Worm (Caenorhabditis elegans): ENCODE measurements around the gene unc-6.

The unc-6 gene

ce11 chrX:6905581-6905980 lies 16.1 kb downstream of the unc-6 start:
- TF ChIP-seq R02D3.7 (tag; optimal IDR thresholded peaks at IDR 0.05) (no peak), crh-2 (tag; optimal IDR thresholded peaks at IDR 0.05) (peak; percentile 65), nhr-129 (tag; optimal IDR thresholded peaks at IDR 0.05) (peak; percentile 84), F13H6.1 (tag; optimal IDR thresholded peaks at IDR 0.05) (peak; percentile 47), sma-9 (GFP tag; optimal IDR thresholded peaks at IDR 0.05) (peak; percentile 38), sma-9 (tag; optimal IDR thresholded peaks at IDR 0.05) (no peak), fos-1 (tag; optimal IDR thresholded peaks at IDR 0.05) (peak; percentile 67), ztf-11 (tag; optimal IDR thresholded peaks at IDR 0.05) (no peak)

DNA sequence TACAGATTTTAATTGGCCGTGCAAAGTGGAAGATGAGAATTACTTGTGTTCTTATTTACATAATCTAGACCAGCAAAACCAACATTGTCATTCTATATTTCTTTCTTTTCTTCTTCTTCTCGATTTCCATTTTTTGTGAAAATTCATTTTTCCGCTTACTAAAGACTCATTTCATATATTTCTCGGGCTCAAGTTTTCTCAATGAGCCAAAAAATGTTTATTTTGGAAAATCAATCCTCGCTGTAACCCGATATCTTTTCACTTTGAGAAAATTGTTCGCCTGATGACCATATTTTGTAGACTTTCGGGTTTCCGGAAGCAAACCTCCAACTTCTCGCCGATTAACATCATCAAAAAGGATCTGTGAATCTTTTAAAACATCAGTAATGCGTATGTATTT lies 24.5 kb downstream of the unc-6 start, which contains the start of gene nhx-4:
Gene nhx-4, plus strand, starts transcription at position 301 of the 400 bp plus-strand sequence.
- no peak for TF ChIP-seq ceh-16 (tag; optimal IDR thresholded peaks at IDR 0.05)
- TF ChIP-seq ztf-4 (tag; optimal IDR thresholded peaks at IDR 0.05) = no peak
- TF ChIP-seq F13H6.1 (tag; optimal IDR thresholded peaks at IDR 0.05) = no peak
- TF ChIP-seq R02D3.7 (tag; optimal IDR thresholded peaks at IDR 0.05) = no peak
- TF ChIP-seq nhr-6 (tag; optimal IDR thresholded peaks at IDR 0.05) = no peak
- TF ChIP-seq skn-1 (tag; optimal IDR thresholded peaks at IDR 0.05) = no peak
- TF ChIP-seq nhr-129 (tag; optimal IDR thresholded peaks at IDR 0.05) = no peak
- TF ChIP-seq nhr-12 (tag; optimal IDR thresholded peaks at IDR 0.05) = no peak
- TF ChIP-seq elt-3 (tag; optimal IDR thresholded peaks at IDR 0.05) = no peak
- no peak for TF ChIP-seq sma-9 (GFP tag; optimal IDR thresholded peaks at IDR 0.05)
- TF ChIP-seq sma-9 (tag; optimal IDR thresholded peaks at IDR 0.05) = no peak
- TF ChIP-seq lin-39 (tag; optimal IDR thresholded peaks at IDR 0.05) = no peak
- TF ChIP-seq blmp-1 (tag; optimal IDR thresholded peaks at IDR 0.05; ENCODE audit: insufficient read depth) = no peak
- TF ChIP-seq ceh-82 (tag; optimal IDR thresholded peaks at IDR 0.05) = no peak

DNA sequence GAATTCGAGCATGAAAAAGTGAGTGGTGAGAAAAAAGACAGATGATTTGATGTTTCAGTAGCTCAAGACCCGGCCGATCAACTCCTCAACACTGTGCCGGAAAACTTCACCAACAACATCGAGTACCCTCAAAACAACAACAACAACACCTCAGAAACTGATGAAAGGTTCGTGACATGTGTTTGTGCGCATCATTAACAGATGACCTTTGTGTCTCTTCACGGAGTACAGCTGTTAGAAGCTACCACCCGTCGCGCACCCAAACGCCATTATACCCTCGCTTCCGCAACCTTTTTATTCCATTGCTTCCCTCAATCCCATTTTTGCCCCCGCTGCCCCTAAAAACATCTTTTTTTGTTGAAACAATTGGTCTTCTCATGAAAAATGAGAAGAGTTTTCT lies 25.8 kb downstream of the unc-6 start:
- TF ChIP-seq Y55F3AM.14 (GFP tag; optimal IDR thresholded peaks at IDR 0.05) (no peak), sma-3 (GFP tag; optimal IDR thresholded peaks at IDR 0.05) (no peak), lin-39 (tag; optimal IDR thresholded peaks at IDR 0.05) (no peak), elt-1 (tag; optimal IDR thresholded peaks at IDR 0.05) (no peak), crh-2 (tag; optimal IDR thresholded peaks at IDR 0.05) (no peak), ztf-11 (tag; optimal IDR thresholded peaks at IDR 0.05) (no peak), sma-9 (GFP tag; optimal IDR thresholded peaks at IDR 0.05) (no peak), sma-9 (tag; optimal IDR thresholded peaks at IDR 0.05) (no peak), fos-1 (tag; optimal IDR thresholded peaks at IDR 0.05) (no peak), zag-1 (tag; optimal IDR thresholded peaks at IDR 0.05) (no peak), C34F6.9 (tag; optimal IDR thresholded peaks at IDR 0.05) (no peak), mab-5 (tag; optimal IDR thresholded peaks at IDR 0.05) (no peak), gmeb-1 (tag; optimal IDR thresholded peaks at IDR 0.05) (no peak)

- TF ChIP-seq lsy-2 (tag; optimal IDR thresholded peaks at IDR 0.05) (no peak), nhr-6 (tag; optimal IDR thresholded peaks at IDR 0.05) (peak; percentile 15), nhr-129 (tag; optimal IDR thresholded peaks at IDR 0.05) (peak; percentile 10), sma-9 (GFP tag; optimal IDR thresholded peaks at IDR 0.05) (peak; percentile 38), sma-9 (tag; optimal IDR thresholded peaks at IDR 0.05) (no peak)
Observed at ce11 chrX:6916150-6916549, 26.7 kb downstream of the unc-6 start.

- TF ChIP-seq nhr-25 (tag; optimal IDR thresholded peaks at IDR 0.05) = no peak
- TF ChIP-seq unc-39 (tag; optimal IDR thresholded peaks at IDR 0.05) = no peak
- no peak for TF ChIP-seq mdl-1 (tag; optimal IDR thresholded peaks at IDR 0.05)
- no peak for TF ChIP-seq mbf-1 (tag; optimal IDR thresholded peaks at IDR 0.05)
- no peak for TF ChIP-seq nhr-21 (tag; optimal IDR thresholded peaks at IDR 0.05)
- TF ChIP-seq nhr-129 (tag; optimal IDR thresholded peaks at IDR 0.05) = no peak
Observed at ce11 chrX:6920132-6920531, 30.7 kb downstream of the unc-6 start.

ce11 chrX:6924461-6924860 lies 35.0 kb downstream of the unc-6 start, which contains the start of gene otpl-3:
Gene otpl-3 (minus strand): TSS chrX:6924764.
- TF ChIP-seq fos-1 (tag; optimal IDR thresholded peaks at IDR 0.05) = peak; percentile 71
- peak; percentile 18 for TF ChIP-seq sma-9 (GFP tag; optimal IDR thresholded peaks at IDR 0.05)
- no peak for TF ChIP-seq sma-9 (tag; optimal IDR thresholded peaks at IDR 0.05)
- peak; percentile 14 for TF ChIP-seq F13H6.1 (tag; optimal IDR thresholded peaks at IDR 0.05)
- no peak for TF ChIP-seq nhr-25 (tag; optimal IDR thresholded peaks at IDR 0.05)
- TF ChIP-seq unc-39 (tag; optimal IDR thresholded peaks at IDR 0.05) = no peak

- no peak for TF ChIP-seq elt-3 (tag; optimal IDR thresholded peaks at IDR 0.05)
- TF ChIP-seq ama-1 (optimal IDR thresholded peaks at IDR 0.05) = no peak
- TF ChIP-seq sma-9 (GFP tag; optimal IDR thresholded peaks at IDR 0.05) = peak; percentile 49
- no peak for TF ChIP-seq sma-9 (tag; optimal IDR thresholded peaks at IDR 0.05)
- TF ChIP-seq lin-11 (tag; optimal IDR thresholded peaks at IDR 0.05) = no peak
- TF ChIP-seq unc-39 (tag; optimal IDR thresholded peaks at IDR 0.05) = no peak
- TF ChIP-seq ztf-11 (tag; optimal IDR thresholded peaks at IDR 0.05) = no peak
- no peak for TF ChIP-seq zag-1 (tag; optimal IDR thresholded peaks at IDR 0.05)
- TF ChIP-seq peb-1 (tag; optimal IDR thresholded peaks at IDR 0.05) = no peak
- no peak for TF ChIP-seq nhr-129 (tag; optimal IDR thresholded peaks at IDR 0.05)
- no peak for TF ChIP-seq aly-2 (tag; optimal IDR thresholded peaks at IDR 0.05)
- no peak for TF ChIP-seq nhr-21 (tag; optimal IDR thresholded peaks at IDR 0.05)
- peak; percentile 17 for TF ChIP-seq F13H6.1 (tag; optimal IDR thresholded peaks at IDR 0.05)
- TF ChIP-seq ceh-16 (tag; optimal IDR thresholded peaks at IDR 0.05) = no peak
- no peak for TF ChIP-seq mab-5 (tag; optimal IDR thresholded peaks at IDR 0.05)
- no peak for TF ChIP-seq ztf-4 (tag; optimal IDR thresholded peaks at IDR 0.05)
- peak; percentile 75 for TF ChIP-seq fos-1 (tag; optimal IDR thresholded peaks at IDR 0.05)
- TF ChIP-seq crh-2 (tag; optimal IDR thresholded peaks at IDR 0.05) = peak; percentile 52
- TF ChIP-seq lsy-2 (tag; optimal IDR thresholded peaks at IDR 0.05) = no peak
- no peak for TF ChIP-seq unc-62 (GFP tag; optimal IDR thresholded peaks at IDR 0.05)
- TF ChIP-seq nhr-77 (tag; optimal IDR thresholded peaks at IDR 0.05) = no peak
- TF ChIP-seq blmp-1 (tag; optimal IDR thresholded peaks at IDR 0.05; ENCODE audit: insufficient read depth) = no peak
- no peak for TF ChIP-seq snpc-4 (tag; optimal IDR thresholded peaks at IDR 0.05)
- no peak for TF ChIP-seq nhr-6 (tag; optimal IDR thresholded peaks at IDR 0.05)
- no peak for TF ChIP-seq Y55F3AM.14 (GFP tag; optimal IDR thresholded peaks at IDR 0.05)
- no peak for TF ChIP-seq mbf-1 (tag; optimal IDR thresholded peaks at IDR 0.05)
Observed at ce11 chrX:6926952-6927351, 37.5 kb downstream of the unc-6 start.
